Fruit fly (Drosophila melanogaster): ENCODE results near the gene CG14074.

DNA sequence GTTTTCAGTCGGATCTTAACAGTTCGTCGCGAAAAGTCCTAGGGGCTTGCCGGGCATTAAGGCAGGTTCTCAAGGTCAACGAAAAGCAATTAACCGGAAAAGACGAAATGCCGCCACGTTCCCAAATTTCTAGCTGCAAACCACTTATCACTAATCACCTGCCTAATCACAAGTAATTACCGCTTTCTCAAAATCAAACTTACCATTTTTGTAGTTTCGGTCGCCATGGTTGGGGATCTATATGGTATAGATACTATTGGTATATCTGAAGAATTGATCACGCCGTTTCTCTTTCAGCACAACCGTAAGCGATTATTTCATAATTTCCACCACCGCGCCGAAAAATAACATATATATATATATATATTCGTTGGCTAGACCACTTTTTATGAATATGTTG lies 20.2 kb upstream of the CG14074 start:
- TF ChIP-seq Myc (optimal IDR thresholded peaks at IDR 0.05), result no peak
- TF ChIP-seq insv (optimal IDR thresholded peaks at IDR 0.05), result no peak
- no peak for TF ChIP-seq Sin3A (optimal IDR thresholded peaks at IDR 0.05)
- TF ChIP-seq psq (optimal IDR thresholded peaks at IDR 0.05), result no peak
- TF ChIP-seq h (optimal IDR thresholded peaks at IDR 0.05), result no peak
- no peak for TF ChIP-seq ttk (optimal IDR thresholded peaks at IDR 0.05)

Measured in Kc167 (cell line).